Worm (Caenorhabditis elegans) whole organism, late embryonic: ENCODE data around the gene rocf-1.

Source experiments
- F13H6.1 ChIP-seq: sonication (generic microtip); optimal IDR thresholded peaks from 2 replicates; lab custom pipeline; 2016; ENCODE audit warnings: missing genetic modification characterization, missing compliant biosample characterization
- ama-1 ChIP-seq: fragments of 150-350 bp; optimal IDR thresholded peaks from 2 replicates; lab custom pipeline; 2014
- ceh-18 ChIP-seq: sonication (generic microtip); optimal IDR thresholded peaks from 2 replicates; lab custom pipeline; 2016; ENCODE audit warnings: missing genetic modification characterization, missing compliant biosample characterization
- ceh-19 ChIP-seq: fragments of 200-800 bp; sonication (Bioruptor generic); optimal IDR thresholded peaks from 2 replicates; lab custom pipeline; 2018; ENCODE audit warnings: mild to moderate bottlenecking, missing genetic modification characterization, missing compliant biosample characterization
- ceh-24 ChIP-seq: sonication (generic microtip); optimal IDR thresholded peaks from 2 replicates; lab custom pipeline; 2016; ENCODE audit warnings: mild to moderate bottlenecking, missing genetic modification characterization, missing compliant biosample characterization
- ceh-31 ChIP-seq: sonication (generic microtip); optimal IDR thresholded peaks from 2 replicates; lab custom pipeline; 2016; ENCODE audit warnings: missing genetic modification characterization, missing compliant biosample characterization
- ceh-48 ChIP-seq: sonication (generic microtip); optimal IDR thresholded peaks from 2 replicates; lab custom pipeline; 2016; ENCODE audit warnings: missing genetic modification characterization, inconsistent platforms, missing compliant biosample characterization
- che-1 ChIP-seq: sonication (generic microtip); optimal IDR thresholded peaks from 2 replicates; lab custom pipeline; 2016; ENCODE audit warnings: mild to moderate bottlenecking, missing genetic modification characterization, missing compliant biosample characterization
- dve-1 ChIP-seq: sonication (generic microtip); optimal IDR thresholded peaks from 2 replicates; lab custom pipeline; 2017; ENCODE audit warnings: antibody characterized with exemption, mild to moderate bottlenecking, missing genetic modification characterization, missing compliant biosample characterization
- elt-2 ChIP-seq: sonication (generic microtip); optimal IDR thresholded peaks from 2 replicates; lab custom pipeline; 2016; ENCODE audit warnings: missing genetic modification reagents, missing genetic modification characterization, missing compliant biosample characterization
- fax-1 ChIP-seq: sonication (generic microtip); optimal IDR thresholded peaks from 2 replicates; lab custom pipeline; 2016; ENCODE audit warnings: missing genotype, missing genetic modification characterization, missing compliant biosample characterization
- fkh-10 ChIP-seq: fragments of 150-350 bp; optimal IDR thresholded peaks from 2 replicates; lab custom pipeline; 2014; ENCODE audit warnings: missing biosample characterization, missing genetic modification reagents, missing genetic modification characterization
- gmeb-2 ChIP-seq: sonication (generic microtip); optimal IDR thresholded peaks from 2 replicates; lab custom pipeline; 2016; ENCODE audit warnings: missing genetic modification characterization, inconsistent platforms, missing compliant biosample characterization
- hlh-13 ChIP-seq: fragments of 200-800 bp; sonication (Bioruptor generic); optimal IDR thresholded peaks from 2 replicates; lab custom pipeline; 2018; ENCODE audit warnings: mild to moderate bottlenecking, missing genetic modification characterization, missing compliant biosample characterization
- hlh-15 ChIP-seq: sonication (generic microtip); optimal IDR thresholded peaks from 2 replicates; lab custom pipeline; 2016; ENCODE audit warnings: missing genetic modification characterization, missing compliant biosample characterization
- hlh-30 ChIP-seq: sonication (generic microtip); optimal IDR thresholded peaks from 2 replicates; lab custom pipeline; 2017; ENCODE audit warnings: antibody characterized with exemption, missing genetic modification characterization, missing compliant biosample characterization; ENCODE audit not compliant: insufficient read depth
- hlh-6 ChIP-seq: sonication (generic microtip); optimal IDR thresholded peaks from 2 replicates; lab custom pipeline; 2016; ENCODE audit warnings: missing genotype, missing genetic modification characterization, missing compliant biosample characterization
- hlh-8 ChIP-seq: sonication (generic microtip); optimal IDR thresholded peaks from 2 replicates; lab custom pipeline; 2016; ENCODE audit warnings: missing genotype, missing genetic modification characterization, missing compliant biosample characterization
- lim-6 ChIP-seq: sonication (generic microtip); optimal IDR thresholded peaks from 2 replicates; lab custom pipeline; 2016; ENCODE audit warnings: missing genetic modification characterization, missing compliant biosample characterization
- lin-11 ChIP-seq: fragments of 200-800 bp; sonication (Bioruptor generic); optimal IDR thresholded peaks from 2 replicates; lab custom pipeline; 2018; ENCODE audit warnings: mild to moderate bottlenecking, missing genetic modification characterization, missing compliant biosample characterization
- madf-2 ChIP-seq: sonication (generic microtip); optimal IDR thresholded peaks from 2 replicates; lab custom pipeline; 2017; ENCODE audit warnings: missing genetic modification characterization, missing compliant biosample characterization
- nhr-11 ChIP-seq: fragments of 150-350 bp; optimal IDR thresholded peaks from 2 replicates; lab custom pipeline; 2014; ENCODE audit warnings: missing biosample characterization, missing genetic modification characterization
- pax-1 ChIP-seq: fragments of 150-350 bp; optimal IDR thresholded peaks from 2 replicates; lab custom pipeline; 2014; ENCODE audit warnings: missing biosample characterization, missing genetic modification characterization
- pha-2 ChIP-seq: sonication (generic microtip); optimal IDR thresholded peaks from 2 replicates; lab custom pipeline; 2017; ENCODE audit warnings: mild to moderate bottlenecking, missing genetic modification characterization, missing compliant biosample characterization
- pqm-1 ChIP-seq: sonication (generic microtip); optimal IDR thresholded peaks from 2 replicates; lab custom pipeline; 2016; ENCODE audit warnings: missing genetic modification characterization, missing compliant biosample characterization
- ref-2 ChIP-seq: sonication (generic microtip); optimal IDR thresholded peaks from 2 replicates; lab custom pipeline; 2016; ENCODE audit warnings: missing genetic modification characterization, missing compliant biosample characterization
- rnt-1 ChIP-seq: sonication (generic microtip); optimal IDR thresholded peaks from 2 replicates; lab custom pipeline; 2016; ENCODE audit warnings: missing genetic modification characterization, missing compliant biosample characterization
- sdc-2 ChIP-seq: sonication (generic microtip); optimal IDR thresholded peaks from 2 replicates; lab custom pipeline; 2016; ENCODE audit warnings: missing genotype, missing genetic modification characterization, missing compliant biosample characterization
- sox-2 ChIP-seq: fragments of 200-800 bp; sonication (Bioruptor generic); IDR thresholded peaks from 2 replicates; pipeline ENCODE4 v1.3.6; 2022; ENCODE audit warnings: missing genetic modification reagents, missing genetic modification characterization, missing compliant biosample characterization
- syd-9 ChIP-seq: sonication (generic microtip); optimal IDR thresholded peaks from 2 replicates; lab custom pipeline; 2016; ENCODE audit warnings: mild to moderate bottlenecking, missing genetic modification characterization, moderate library complexity, missing compliant biosample characterization
- tbx-2 ChIP-seq: sonication (generic microtip); optimal IDR thresholded peaks from 2 replicates; lab custom pipeline; 2016; ENCODE audit warnings: missing genetic modification characterization, missing compliant biosample characterization
- tbx-7 ChIP-seq: sonication (generic microtip); optimal IDR thresholded peaks from 2 replicates; lab custom pipeline; 2016; ENCODE audit warnings: missing genotype, missing genetic modification characterization, missing compliant biosample characterization
- unc-55 ChIP-seq: sonication (generic microtip); optimal IDR thresholded peaks from 2 replicates; lab custom pipeline; 2017; ENCODE audit warnings: missing biosample characterization, missing genetic modification reagents, missing genetic modification characterization
- ztf-16 ChIP-seq: sonication (generic microtip); optimal IDR thresholded peaks from 2 replicates; lab custom pipeline; 2017; ENCODE audit warnings: missing genetic modification characterization, missing compliant biosample characterization

The rocf-1 gene

ce11 chrV:15484537-15484936 is 20.2 kb upstream of the rocf-1 start, which contains the start of gene C06B8.3:
C06B8.3 (minus strand) TSS chrV:15484637.
- TF ChIP-seq rnt-1 (no peak), sdc-2 (tag; lab: Kevin White, UChicago) (no peak), ceh-48 (tag; lab: Kevin White, UChicago) (no peak), hlh-6 (tag; lab: Kevin White, UChicago) (no peak), sox-2 (GFP tag; lab: Robert Waterston, UW) (no peak)

- TF ChIP-seq unc-55: no peak
- TF ChIP-seq nhr-11: no peak
- TF ChIP-seq pha-2 (tag; lab: Kevin White, UChicago): no peak
- TF ChIP-seq dve-1 (tag; lab: Kevin White, UChicago): no peak
- TF ChIP-seq lin-11 (tag; lab: Kevin White, UChicago): no peak
- TF ChIP-seq pqm-1 (tag; lab: Kevin White, UChicago): no peak
- no peak for TF ChIP-seq hlh-30 (tag; lab: Kevin White, UChicago)
- no peak for TF ChIP-seq hlh-13
- TF ChIP-seq, all 69 proteins: peak for 0
Measured at ce11 chrV:15483563-15483962, 19.3 kb upstream of the rocf-1 start.

- no peak for TF ChIP-seq unc-55
- no peak for TF ChIP-seq sox-2 (GFP tag; lab: Robert Waterston, UW)
- no peak for TF ChIP-seq tbx-7 (tag; lab: Kevin White, UChicago)
- no peak for TF ChIP-seq hlh-13
- TF ChIP-seq tbx-2 (tag; lab: Kevin White, UChicago): no peak
- TF ChIP-seq pax-1 (tag; lab: Kevin White, UChicago): no peak
- TF ChIP-seq lim-6 (tag; lab: Kevin White, UChicago): no peak
- no peak for TF ChIP-seq F13H6.1
- TF ChIP-seq ztf-16 (tag; lab: Kevin White, UChicago): no peak
- TF ChIP-seq fkh-10 (GFP tag; lab: Kevin White, UChicago): no peak
- no peak for TF ChIP-seq rnt-1
Measured at ce11 chrV:15481374-15481773, 17.1 kb upstream of the rocf-1 start, which contains the start of gene nhr-150. nhr-150 (minus strand) TSS chrV:15481465.

ce11 chrV:15480505-15481075 is 16.3 kb upstream of the rocf-1 start:
- TF ChIP-seq ceh-19 (GFP tag; lab: Kevin White, UChicago): no peak
- no peak for TF ChIP-seq rnt-1
- no peak for TF ChIP-seq ama-1 (lab: Kevin White, UChicago)
- TF ChIP-seq hlh-6 (tag; lab: Kevin White, UChicago): no peak
- TF ChIP-seq gmeb-2 (tag; lab: Kevin White, UChicago): no peak
- no peak for TF ChIP-seq madf-2 (tag; lab: Kevin White, UChicago)
- no peak for TF ChIP-seq ceh-48 (tag; lab: Kevin White, UChicago)
- no peak for TF ChIP-seq ceh-18 (tag; lab: Kevin White, UChicago)
- no peak for TF ChIP-seq hlh-8
- TF ChIP-seq, all 69 proteins: peak for 0

- TF ChIP-seq ref-2 (tag; lab: Kevin White, UChicago): no peak
- no peak for TF ChIP-seq che-1 (tag; lab: Kevin White, UChicago)
- no peak for TF ChIP-seq fkh-10 (GFP tag; lab: Kevin White, UChicago)
- no peak for TF ChIP-seq syd-9 (tag; lab: Kevin White, UChicago)
- TF ChIP-seq ceh-48 (tag; lab: Kevin White, UChicago): no peak
- TF ChIP-seq unc-55: no peak
- no peak for TF ChIP-seq dve-1 (tag; lab: Kevin White, UChicago)
- TF ChIP-seq F13H6.1: no peak
- TF ChIP-seq hlh-8: no peak
- no peak for TF ChIP-seq hlh-6 (tag; lab: Kevin White, UChicago)
- TF ChIP-seq fax-1 (tag; lab: Kevin White, UChicago): no peak
- TF ChIP-seq hlh-15: no peak
Measured at ce11 chrV:15479825-15480224, 15.5 kb upstream of the rocf-1 start.

- TF ChIP-seq syd-9 (tag; lab: Kevin White, UChicago) (no peak), elt-2 (tag; lab: Kevin White, UChicago) (peak; percentile 46), ceh-31 (tag; lab: Kevin White, UChicago) (no peak), F13H6.1 (no peak), ceh-24 (tag; lab: Kevin White, UChicago) (no peak), nhr-11 (no peak)
Measured at ce11 chrV:15479107-15479506, 14.8 kb upstream of the rocf-1 start.
